Worm (Caenorhabditis elegans) whole organism, midembryonic: ENCODE data around the gene taf-7.2.

Source experiments
- T22C8.4 ChIP-seq: fragments of 200-800 bp; sonication (Bioruptor generic); IDR thresholded peaks from 2 replicates; pipeline ENCODE4 v1.3.6; 2022; ENCODE audit warnings: missing genetic modification characterization, missing compliant biosample characterization
- cog-1 ChIP-seq: sonication (generic microtip); optimal IDR thresholded peaks from 2 replicates; lab custom pipeline; 2016; ENCODE audit warnings: missing genetic modification characterization, missing compliant biosample characterization
- flt-1 ChIP-seq: fragments of 200-800 bp; sonication (Bioruptor generic); IDR thresholded peaks from 2 replicates; pipeline ENCODE4 v1.3.6; 2022; ENCODE audit warnings: missing genetic modification characterization, missing compliant biosample characterization
- ref-1 ChIP-seq: fragments of 200-800 bp; sonication (Bioruptor generic); conservative IDR thresholded peaks from 2 replicates; pipeline ENCODE4 v1.3.6; 2022; ENCODE audit warnings: missing genetic modification reagents, missing genetic modification characterization, missing compliant biosample characterization

- TF ChIP-seq flt-1 (GFP tag; lab: Robert Waterston, UW) (no peak), T22C8.4 (no peak), cog-1 (tag; lab: Kevin White, UChicago) (no peak), ref-1 (GFP tag; lab: Robert Waterston, UW) (no peak)
Measured at ce11 chrIII:12644669-12645068, 28.6 kb downstream of the taf-7.2 start.
